Worm (Caenorhabditis elegans): ENCODE results near the gene mrpl-20.

Gene mrpl-20

ce11 chrII:13367784-13368183 is 29.7 kb downstream of the mrpl-20 start:
- TF ChIP-seq nhr-76 (tag; optimal IDR thresholded peaks at IDR 0.05) (no peak), nhr-28 (tag; optimal IDR thresholded peaks at IDR 0.05) (no peak), egl-5 (tag; optimal IDR thresholded peaks at IDR 0.05) (no peak), nhr-23 (tag; optimal IDR thresholded peaks at IDR 0.05) (no peak), lsy-12 (tag; optimal IDR thresholded peaks at IDR 0.05) (no peak), nhr-77 (tag; optimal IDR thresholded peaks at IDR 0.05) (no peak), ceh-9 (tag; optimal IDR thresholded peaks at IDR 0.05) (no peak), jun-1 (tag; optimal IDR thresholded peaks at IDR 0.05) (no peak), ZK546.5 (tag; optimal IDR thresholded peaks at IDR 0.05) (no peak), nhr-25 (tag; optimal IDR thresholded peaks at IDR 0.05) (no peak), nhr-43 (tag; optimal IDR thresholded peaks at IDR 0.05; ENCODE audit: poor library complexity, severe bottlenecking) (no peak), ceh-82 (tag; optimal IDR thresholded peaks at IDR 0.05) (no peak), unc-39 (tag; optimal IDR thresholded peaks at IDR 0.05) (no peak), fkh-10 (GFP tag; optimal IDR thresholded peaks at IDR 0.05) (no peak), ztf-11 (tag; optimal IDR thresholded peaks at IDR 0.05) (no peak), elt-3 (tag; optimal IDR thresholded peaks at IDR 0.05) (no peak)

- TF ChIP-seq R02D3.7 (tag; optimal IDR thresholded peaks at IDR 0.05): no peak
- TF ChIP-seq fkh-2 (tag; optimal IDR thresholded peaks at IDR 0.05): no peak
- TF ChIP-seq ceh-16 (tag; optimal IDR thresholded peaks at IDR 0.05): no peak
- TF ChIP-seq skn-1 (tag; optimal IDR thresholded peaks at IDR 0.05): peak; percentile 36
- TF ChIP-seq ceh-9 (tag; optimal IDR thresholded peaks at IDR 0.05): no peak
- peak; percentile 87 for TF ChIP-seq pha-4 (tag; optimal IDR thresholded peaks at IDR 0.05)
- no peak for TF ChIP-seq unc-62 (GFP tag; optimal IDR thresholded peaks at IDR 0.05)
- TF ChIP-seq mdl-1 (tag; optimal IDR thresholded peaks at IDR 0.05): no peak
- no peak for TF ChIP-seq tbx-2 (tag; optimal IDR thresholded peaks at IDR 0.05)
- TF ChIP-seq elt-1 (tag; optimal IDR thresholded peaks at IDR 0.05): no peak
- TF ChIP-seq zag-1 (tag; optimal IDR thresholded peaks at IDR 0.05): no peak
- TF ChIP-seq elt-3 (tag; optimal IDR thresholded peaks at IDR 0.05): no peak
- peak; percentile 54 for TF ChIP-seq lin-39 (tag; optimal IDR thresholded peaks at IDR 0.05)
- peak; percentile 13 for TF ChIP-seq jun-1 (tag; optimal IDR thresholded peaks at IDR 0.05)
- TF ChIP-seq nhr-23 (tag; optimal IDR thresholded peaks at IDR 0.05): peak; percentile 62
- TF ChIP-seq daf-12 (tag; optimal IDR thresholded peaks at IDR 0.05): no peak
- TF ChIP-seq aly-2 (tag; optimal IDR thresholded peaks at IDR 0.05): no peak
- TF ChIP-seq snpc-4 (tag; optimal IDR thresholded peaks at IDR 0.05): peak; percentile 72
- peak; percentile 76 for TF ChIP-seq nfya-1 (tag; optimal IDR thresholded peaks at IDR 0.05; ENCODE audit: insufficient read depth)
- TF ChIP-seq egl-5 (tag; optimal IDR thresholded peaks at IDR 0.05): peak; percentile 58
- no peak for TF ChIP-seq nhr-76 (tag; optimal IDR thresholded peaks at IDR 0.05)
- peak in 1 of 2 experiments; percentile 40 for TF ChIP-seq eor-1 (tag; optimal IDR thresholded peaks at IDR 0.05)
- TF ChIP-seq nhr-12 (tag; optimal IDR thresholded peaks at IDR 0.05): no peak
- no peak for TF ChIP-seq ceh-82 (tag; optimal IDR thresholded peaks at IDR 0.05)
- no peak for TF ChIP-seq nhr-28 (tag; optimal IDR thresholded peaks at IDR 0.05)
- TF ChIP-seq nhr-237 (tag; optimal IDR thresholded peaks at IDR 0.05): no peak
- no peak for TF ChIP-seq fos-1 (tag; optimal IDR thresholded peaks at IDR 0.05)
- no peak for TF ChIP-seq mml-1 (tag; optimal IDR thresholded peaks at IDR 0.05)
- no peak for TF ChIP-seq sea-2 (GFP tag; optimal IDR thresholded peaks at IDR 0.05)
- no peak for TF ChIP-seq nhr-67 (tag; optimal IDR thresholded peaks at IDR 0.05)
- no peak for TF ChIP-seq ZK546.5 (tag; optimal IDR thresholded peaks at IDR 0.05)
- TF ChIP-seq nhr-77 (tag; optimal IDR thresholded peaks at IDR 0.05): no peak
- TF ChIP-seq unc-39 (tag; optimal IDR thresholded peaks at IDR 0.05): no peak
- peak; percentile 60 for TF ChIP-seq ceh-28 (tag; optimal IDR thresholded peaks at IDR 0.05)
- no peak for TF ChIP-seq lsy-12 (tag; optimal IDR thresholded peaks at IDR 0.05)
- TF ChIP-seq elt-2 (tag; optimal IDR thresholded peaks at IDR 0.05): no peak
- no peak for TF ChIP-seq nhr-43 (tag; optimal IDR thresholded peaks at IDR 0.05; ENCODE audit: poor library complexity, severe bottlenecking)
- no peak for TF ChIP-seq egl-27 (tag; optimal IDR thresholded peaks at IDR 0.05)
- TF ChIP-seq nhr-25 (tag; optimal IDR thresholded peaks at IDR 0.05): peak; percentile 5
- TF ChIP-seq fkh-10 (GFP tag; optimal IDR thresholded peaks at IDR 0.05): no peak
- TF ChIP-seq ztf-4 (tag; optimal IDR thresholded peaks at IDR 0.05): peak; percentile 15
- peak; percentile 74 for TF ChIP-seq hmg-11 (tag; optimal IDR thresholded peaks at IDR 0.05)
- peak; percentile 54 for TF ChIP-seq lin-15B (tag; optimal IDR thresholded peaks at IDR 0.05)
- no peak for TF ChIP-seq ama-1 (optimal IDR thresholded peaks at IDR 0.05)
- TF ChIP-seq ztf-11 (tag; optimal IDR thresholded peaks at IDR 0.05): no peak
- no peak for TF ChIP-seq nhr-11 (tag; optimal IDR thresholded peaks at IDR 0.05)
- TF ChIP-seq pqm-1 (tag; optimal IDR thresholded peaks at IDR 0.05): peak; percentile 23
These were observed 31.1 kb downstream of the mrpl-20 start, which contains the start of gene Y48C3A.20 for ce11 chrII:13369231-13369630. TSS of gene Y48C3A.20 (plus strand) at chrII:13369607.
